Fruit fly (Drosophila melanogaster) whole organism, embryonic: Measurements from ENCODE around the gene CG34305.
A peak's percentile ranks its signal among the peaks of the same experiment; 100 is the strongest.

Source experiments
- Bgb ChIP-seq: fragments of 200-800 bp; sonication (Bioruptor generic); IDR thresholded peaks from 2 replicates; pipeline ENCODE4 v1.3.6; 2022; ENCODE audit warnings: missing biosample characterization, missing genetic modification characterization; ENCODE audit not compliant: partially characterized antibody
- CG10462 ChIP-seq: fragments of 200-800 bp; sonication (Bioruptor generic); optimal IDR thresholded peaks from 2 replicates; lab custom pipeline; 2016; ENCODE audit warnings: missing biosample characterization, missing genetic modification characterization
- CG10543 ChIP-seq: fragments of 200-800 bp; sonication (Bioruptor generic); optimal IDR thresholded peaks from 3 replicates; lab custom pipeline; 2017; ENCODE audit warnings: missing biosample characterization, mild to moderate bottlenecking, missing genetic modification characterization, moderate library complexity
- CG11504 ChIP-seq: fragments of 200-800 bp; sonication (Bioruptor generic); optimal IDR thresholded peaks from 3 replicates; lab custom pipeline; 2019; ENCODE audit warnings: missing biosample characterization, mild to moderate bottlenecking, missing genetic modification characterization, moderate library complexity
- CG12391 ChIP-seq: fragments of 200-800 bp; sonication (Bioruptor generic); optimal IDR thresholded peaks from 3 replicates; lab custom pipeline; 2018; ENCODE audit warnings: missing biosample characterization, mild to moderate bottlenecking, missing genetic modification characterization, moderate library complexity
- CG13123 ChIP-seq: fragments of 200-800 bp; sonication (Bioruptor generic); optimal IDR thresholded peaks from 2 replicates; lab custom pipeline; 2016; ENCODE audit warnings: missing biosample characterization, missing genetic modification characterization
- CG13624 ChIP-seq: fragments of 200-800 bp; sonication (Bioruptor generic); optimal IDR thresholded peaks from 2 replicates; lab custom pipeline; 2016; ENCODE audit warnings: missing biosample characterization, missing genetic modification characterization
- CG1603 ChIP-seq: fragments of 200-800 bp; sonication (Bioruptor generic); optimal IDR thresholded peaks from 2 replicates; lab custom pipeline; 2019; ENCODE audit warnings: missing biosample characterization, mild to moderate bottlenecking, missing genetic modification characterization, moderate library complexity
- CG16863 ChIP-seq: fragments of 200-800 bp; sonication (Bioruptor generic); optimal IDR thresholded peaks from 3 replicates; lab custom pipeline; 2016; ENCODE audit warnings: missing biosample characterization, missing genetic modification characterization
- CG17829 ChIP-seq: fragments of 200-800 bp; optimal IDR thresholded peaks from 2 replicates; lab custom pipeline; 2019; ENCODE audit warnings: missing biosample characterization, mild to moderate bottlenecking, missing genetic modification characterization, moderate library complexity
- CG31224 ChIP-seq: fragments of 200-800 bp; sonication (Bioruptor generic); IDR thresholded peaks from 2 replicates; pipeline ENCODE4 v1.3.6; 2022; ENCODE audit warnings: missing biosample characterization, missing genetic modification characterization
- CG3163 ChIP-seq: fragments of 200-800 bp; sonication (Bioruptor generic); optimal IDR thresholded peaks from 3 replicates; lab custom pipeline; 2016; ENCODE audit warnings: missing biosample characterization, missing genetic modification characterization
- CG34376 ChIP-seq: fragments of 200-800 bp; sonication (Bioruptor generic); optimal IDR thresholded peaks from 2 replicates; lab custom pipeline; 2018; ENCODE audit warnings: missing biosample characterization, mild to moderate bottlenecking, missing genetic modification characterization
- CG3726 ChIP-seq: fragments of 200-800 bp; sonication (Bioruptor generic); IDR thresholded peaks from 3 replicates; pipeline ENCODE4, ENCODE4 v1.3.6; 2022; ENCODE audit warnings: missing biosample characterization, missing genetic modification characterization
- CG3995 ChIP-seq: fragments of 200-800 bp; sonication (Bioruptor generic); optimal IDR thresholded peaks from 3 replicates; lab custom pipeline; 2016; ENCODE audit warnings: missing biosample characterization, missing genetic modification characterization
- CG4617 ChIP-seq: fragments of 200-800 bp; sonication (Bioruptor generic); optimal IDR thresholded peaks from 3 replicates; lab custom pipeline; 2016; ENCODE audit warnings: missing biosample characterization, missing genetic modification characterization, borderline replicate concordance
- CG7786 ChIP-seq: fragments of 200-800 bp; sonication (Bioruptor generic); optimal IDR thresholded peaks from 2 replicates; lab custom pipeline; 2016; ENCODE audit warnings: missing biosample characterization, missing genetic modification characterization
- CG9817 ChIP-seq: fragments of 200-800 bp; sonication (Bioruptor generic); optimal IDR thresholded peaks from 2 replicates; lab custom pipeline; 2018; ENCODE audit warnings: missing biosample characterization, mild to moderate bottlenecking, missing genetic modification characterization, moderate library complexity
- D ChIP-seq, 2 experiments: fragments of 200-800 bp in 1 of 2; fragments of >200 bp in 1 of 2; sonication (Bioruptor generic) in 1 of 2; optimal IDR thresholded peaks; 2 replicates in 1 of 2; 3 replicates in 1 of 2; lab custom pipeline; 2017; ENCODE audit warnings: mild to moderate bottlenecking in 1 of 2, missing biosample characterization in 1 of 2, missing genetic modification characterization in 1 of 2, missing genetic modification reagents in 1 of 2
- Deaf1 ChIP-seq: fragments of 200-800 bp; optimal IDR thresholded peaks from 3 replicates; lab custom pipeline; 2019; ENCODE audit warnings: missing biosample characterization, mild to moderate bottlenecking, missing genetic modification characterization, moderate library complexity
- Dll ChIP-seq: fragments of 200-800 bp; sonication (Bioruptor generic); IDR thresholded peaks from 4 replicates; pipeline ENCODE4 v1.3.6; 2022; ENCODE audit warnings: missing biosample characterization, missing genetic modification characterization; ENCODE audit not compliant: partially characterized antibody
- E2f2 ChIP-seq: fragments of 200-800 bp; sonication (Bioruptor generic); IDR thresholded peaks from 2 replicates; pipeline ENCODE4 v1.3.6; 2022; ENCODE audit warnings: missing biosample characterization, missing genetic modification characterization
- Eip74EF ChIP-seq, 2 experiments: fragments of 200-800 bp in 1 of 2; fragments of >200 bp in 1 of 2; sonication (Bioruptor generic) in 1 of 2; optimal IDR thresholded peaks; 2 replicates each; lab custom pipeline; 2017 to 2019; ENCODE audit warnings: missing biosample characterization in 2 of 2, missing genetic modification characterization in 2 of 2, mild to moderate bottlenecking in 1 of 2, moderate library complexity in 1 of 2
- Fer2 ChIP-seq: fragments of 200-800 bp; sonication (Bioruptor generic); optimal IDR thresholded peaks from 2 replicates; lab custom pipeline; 2018; ENCODE audit warnings: missing biosample characterization, mild to moderate bottlenecking, missing genetic modification characterization, moderate library complexity
- HLH4C ChIP-seq: fragments of 200-800 bp; sonication (Bioruptor generic); IDR thresholded peaks from 3 replicates; pipeline ENCODE4 v1.3.6; 2022; ENCODE audit warnings: missing biosample characterization, missing genetic modification characterization; ENCODE audit not compliant: partially characterized antibody
- Hr39 ChIP-seq: fragments of >200 bp; optimal IDR thresholded peaks from 2 replicates; lab custom pipeline; 2017
- Hr51 ChIP-seq, 2 experiments: fragments of 200-800 bp; sonication (Bioruptor generic); optimal IDR thresholded peaks; 2 replicates in 1 of 2; 3 replicates in 1 of 2; lab custom pipeline; 2016 to 2018; ENCODE audit warnings: missing biosample characterization in 2 of 2, missing genetic modification characterization in 2 of 2, mild to moderate bottlenecking in 1 of 2, moderate library complexity in 1 of 2
- MESR4 ChIP-seq: fragments of 200-800 bp; sonication (Bioruptor generic); optimal IDR thresholded peaks from 2 replicates; lab custom pipeline; 2018; ENCODE audit warnings: missing biosample characterization, mild to moderate bottlenecking, missing genetic modification characterization, moderate library complexity
- Med ChIP-seq: fragments of 200-800 bp; sonication (Bioruptor generic); peaks from one replicate; lab custom pipeline; 2016; ENCODE audit warnings: missing biosample characterization, missing genetic modification characterization, mild to moderate bottlenecking, inconsistent platforms, moderate library complexity
- Pdp1 ChIP-seq, 2 experiments: fragments of 200-800 bp; sonication (Bioruptor generic); optimal IDR thresholded peaks; 3 replicates each; lab custom pipeline; 2016; ENCODE audit warnings: missing biosample characterization in 2 of 2, missing genetic modification characterization in 2 of 2, mild to moderate bottlenecking in 1 of 2, moderate library complexity in 1 of 2
- Spps ChIP-seq: fragments of 200-800 bp; sonication (Bioruptor generic); optimal IDR thresholded peaks from 2 replicates; lab custom pipeline; 2018; ENCODE audit warnings: missing biosample characterization, mild to moderate bottlenecking, missing genetic modification characterization
- YL-1 ChIP-seq: fragments of 200-800 bp; sonication (Bioruptor generic); optimal IDR thresholded peaks from 3 replicates; lab custom pipeline; 2017; ENCODE audit warnings: missing biosample characterization, mild to moderate bottlenecking, missing genetic modification characterization
- amos ChIP-seq: fragments of 200-800 bp; sonication (Bioruptor generic); IDR thresholded peaks from 2 replicates; pipeline ENCODE4 v1.3.6; 2022; ENCODE audit warnings: missing biosample characterization, missing genetic modification characterization; ENCODE audit not compliant: partially characterized antibody
- cad ChIP-seq: fragments of >200 bp; optimal IDR thresholded peaks from 2 replicates; lab custom pipeline; 2017; ENCODE audit warnings: missing biosample characterization, missing genetic modification characterization
- chinmo ChIP-seq: fragments of 200-800 bp; sonication (Bioruptor generic); IDR thresholded peaks from 4 replicates; pipeline ENCODE4 v1.3.6; 2022; ENCODE audit warnings: missing biosample characterization, missing genetic modification characterization; ENCODE audit not compliant: partially characterized antibody
- chm ChIP-seq: fragments of 200-800 bp; sonication (Bioruptor generic); IDR thresholded peaks from 2 replicates; pipeline ENCODE4 v1.3.6; 2022; ENCODE audit warnings: missing biosample characterization, missing genetic modification characterization
- disco-r ChIP-seq: fragments of 200-800 bp; sonication (Bioruptor generic); optimal IDR thresholded peaks from 2 replicates; lab custom pipeline; 2016; ENCODE audit warnings: missing biosample characterization, missing genetic modification characterization
- eve ChIP-seq, 2 experiments: fragments of >200 bp; optimal IDR thresholded peaks; 2 replicates each; lab custom pipeline; 2017; ENCODE audit warnings: missing biosample characterization in 2 of 2, missing genetic modification characterization in 2 of 2
- h ChIP-seq: fragments of >200 bp; optimal IDR thresholded peaks from 2 replicates; lab custom pipeline; 2017
- ham ChIP-seq: fragments of 200-800 bp; sonication (Bioruptor generic); IDR thresholded peaks from 2 replicates; pipeline ENCODE4 v1.3.6; 2022; ENCODE audit warnings: missing biosample characterization, missing genetic modification characterization
- hb ChIP-seq: fragments of 200-800 bp; sonication (Bioruptor generic); IDR thresholded peaks from 3 replicates; pipeline ENCODE4 v1.3.6; 2022; ENCODE audit warnings: missing biosample characterization, missing genetic modification characterization; ENCODE audit not compliant: partially characterized antibody
- hth ChIP-seq: fragments of >200 bp; optimal IDR thresholded peaks from 2 replicates; lab custom pipeline; 2017; ENCODE audit warnings: inconsistent platforms
- pzg ChIP-seq: fragments of 200-800 bp; sonication (Bioruptor generic); optimal IDR thresholded peaks from 3 replicates; lab custom pipeline; 2018; ENCODE audit warnings: missing biosample characterization, mild to moderate bottlenecking, missing genetic modification characterization, moderate library complexity
- sug ChIP-seq: fragments of 200-800 bp; optimal IDR thresholded peaks from 2 replicates; lab custom pipeline; 2019; ENCODE audit warnings: missing biosample characterization, mild to moderate bottlenecking, missing genetic modification characterization, moderate library complexity
- wek ChIP-seq: fragments of 200-800 bp; sonication (Bioruptor generic); optimal IDR thresholded peaks from 3 replicates; lab custom pipeline; 2018; ENCODE audit warnings: missing biosample characterization, mild to moderate bottlenecking, missing genetic modification characterization, moderate library complexity

CG34305 gene

dm6 chr3R:4236534-4236933, 6.4 kb downstream of the CG34305 start (continued):
- no peak for TF ChIP-seq chm (GFP tag; lab: Robert Waterston, UW)
- peak; percentile 10 for TF ChIP-seq Deaf1 (tag; lab: Kevin White, UChicago)
- no peak for TF ChIP-seq CG3726 (GFP tag; lab: Robert Waterston, UW)
- TF ChIP-seq CG3163 (GFP tag; lab: Kevin White, UChicago): peak; percentile 76

dm6 chr3R:4234991-4235553, 7.9 kb downstream of the CG34305 start, which contains the start of gene Gel:
Gene Gel (plus strand): TSS chr3R:4235217.
- TF ChIP-seq eve (GFP tag; optimal IDR thresholded peaks at IDR 0.05; lab: Kevin White, UChicago) (no peak), CG1603 (no peak), cad (GFP tag; lab: Kevin White, UChicago) (no peak), CG13624 (peak; percentile 7), CG31224 (GFP tag; lab: Robert Waterston, UW) (no peak), hth (lab: Kevin White, UChicago) (no peak), Hr39 (lab: Kevin White, UChicago) (peak; percentile 90), sug (tag; lab: Kevin White, UChicago) (peak; percentile 46), Bgb (GFP tag; lab: Robert Waterston, UW) (0 out of 2 replicates have a peak, but pooled peaks have one; percentile 18), chinmo (0 out of 4 replicates have a peak, but pooled peaks have one; percentile 28), CG34376 (GFP tag; lab: Kevin White, UChicago) (peak; percentile 88), CG10543 (GFP tag; lab: Kevin White, UChicago) (peak; percentile 3), CG16863 (GFP tag; lab: Kevin White, UChicago) (no peak), CG17829 (tag; lab: Kevin White, UChicago) (no peak), CG3995 (GFP tag; lab: Kevin White, UChicago) (no peak), CG12391 (tag; lab: Kevin White, UChicago) (no peak), Pdp1 (GFP tag; optimal IDR thresholded peaks at IDR 0.05; lab: Kevin White, UChicago) (peak in 1 of 2 experiments; percentile 48), Med (GFP tag; lab: Kevin White, UChicago) (peak; percentile 38), h (lab: Kevin White, UChicago) (no peak), Deaf1 (tag; lab: Kevin White, UChicago) (peak; percentile 65)

dm6 chr3R:4233018-4233385, 9.9 kb downstream of the CG34305 start, which contains the start of gene abs:
Gene abs (plus strand): TSS chr3R:4233047.
- TF ChIP-seq MESR4 (GFP tag; lab: Kevin White, UChicago) (peak; percentile 60), CG4617 (GFP tag; lab: Kevin White, UChicago) (peak; percentile 60), YL-1 (GFP tag; lab: Kevin White, UChicago) (peak; percentile 28), CG11504 (tag; lab: Kevin White, UChicago) (no peak), Fer2 (tag; lab: Kevin White, UChicago) (no peak), amos (0 out of 2 replicates have a peak, but pooled peaks have one; percentile 30), Med (GFP tag; lab: Kevin White, UChicago) (peak; percentile 15), CG7786 (GFP tag; lab: Kevin White, UChicago) (no peak), Spps (tag; lab: Kevin White, UChicago) (no peak), Dll (GFP tag; lab: Robert Waterston, UW) (0 out of 4 replicates have a peak, but pooled peaks have one; percentile 14), HLH4C (GFP tag; lab: Robert Waterston, UW) (0 out of 3 replicates have a peak, but pooled peaks have one; percentile 14), D (optimal IDR thresholded peaks at IDR 0.05; lab: Kevin White, UChicago) (peak; percentile 74), D (GFP tag; optimal IDR thresholded peaks at IDR 0.05; lab: Kevin White, UChicago) (no peak), hb (GFP tag; lab: Robert Waterston, UW) (0 out of 3 replicates have a peak, but pooled peaks have one; percentile 12), Hr51 (GFP tag; optimal IDR thresholded peaks at IDR 0.05; lab: Kevin White, UChicago) (no peak), CG13123 (GFP tag; lab: Kevin White, UChicago) (no peak), CG10462 (GFP tag; lab: Kevin White, UChicago) (no peak), disco-r (GFP tag; lab: Kevin White, UChicago) (no peak), CG9817 (tag; lab: Kevin White, UChicago) (no peak), CG1603 (peak; percentile 31), pzg (GFP tag; lab: Kevin White, UChicago) (peak; percentile 28), Eip74EF (GFP tag; optimal IDR thresholded peaks at IDR 0.05; lab: Kevin White, UChicago) (no peak), ham (GFP tag; lab: Robert Waterston, UW) (no peak), wek (GFP tag; lab: Kevin White, UChicago) (no peak), E2f2 (GFP tag; lab: Robert Waterston, UW) (0 out of 2 replicates have a peak, but pooled peaks have one; percentile 12)
